Fruit fly (Drosophila melanogaster) whole organism, wandering third instar larva: ENCODE data around the gene Dif.

Experiments used
- CG32264 ChIP-seq: fragments of 200-800 bp; sonication (Bioruptor generic); optimal IDR thresholded peaks from 2 replicates; lab custom pipeline; 2016; ENCODE audit warnings: missing biosample characterization, missing genetic modification characterization
- CG9705 ChIP-seq: fragments of 200-800 bp; sonication (Bioruptor generic); optimal IDR thresholded peaks from 2 replicates; lab custom pipeline; 2018; ENCODE audit warnings: missing biosample characterization, mild to moderate bottlenecking, missing genetic modification characterization
- Hnf4 ChIP-seq: fragments of 200-800 bp; sonication (Bioruptor generic); optimal IDR thresholded peaks from 2 replicates; lab custom pipeline; 2016; ENCODE audit warnings: missing biosample characterization, mild to moderate bottlenecking, missing genetic modification characterization
- Hr83 ChIP-seq: fragments of 200-300 bp; sonication (Bioruptor generic); optimal IDR thresholded peaks from 2 replicates; lab custom pipeline; 2016; ENCODE audit warnings: missing biosample characterization, mild to moderate bottlenecking, missing genetic modification characterization, moderate library complexity; ENCODE audit not compliant: poor library complexity, severe bottlenecking
- Myc ChIP-seq: fragments of >200 bp; optimal IDR thresholded peaks from 2 replicates; lab custom pipeline; 2017
- N ChIP-seq: fragments of >200 bp; optimal IDR thresholded peaks from 2 replicates; lab custom pipeline; 2018; ENCODE audit warnings: missing biosample characterization, missing external identifiers, missing genetic modification characterization
- Rel ChIP-seq, 2 experiments: fragments of 200-800 bp; sonication (Bioruptor generic) in 1 of 2; optimal IDR thresholded peaks; 2 replicates in 1 of 2; 3 replicates in 1 of 2; lab custom pipeline; 2016 to 2019; ENCODE audit warnings: mild to moderate bottlenecking in 2 of 2, missing biosample characterization in 2 of 2, missing genetic modification characterization in 2 of 2, moderate library complexity in 1 of 2
- ey ChIP-seq: fragments of 200-800 bp; sonication (Bioruptor generic); optimal IDR thresholded peaks from 2 replicates; lab custom pipeline; 2016; ENCODE audit warnings: missing biosample characterization, missing genetic modification characterization
- h ChIP-seq: fragments of 200-800 bp; sonication (Bioruptor generic); optimal IDR thresholded peaks from 3 replicates; lab custom pipeline; 2016; ENCODE audit warnings: missing biosample characterization, mild to moderate bottlenecking, missing genetic modification characterization
- usp ChIP-seq: fragments of >200 bp; optimal IDR thresholded peaks from 2 replicates; lab custom pipeline; 2017; ENCODE audit warnings: missing biosample characterization, missing genetic modification characterization

- TF ChIP-seq ey (GFP tag; lab: Kevin White, UChicago) (no peak), CG9705 (no peak), Myc (lab: Kevin White, UChicago) (no peak), N (GFP tag; lab: Kevin White, UChicago) (no peak), Rel (GFP tag; optimal IDR thresholded peaks at IDR 0.05; lab: Kevin White, UChicago) (no peak), Rel (tag; optimal IDR thresholded peaks at IDR 0.05; lab: Kevin White, UChicago) (no peak), Hr83 (GFP tag; lab: Kevin White, UChicago) (no peak), usp (GFP tag; lab: Kevin White, UChicago) (no peak), CG32264 (GFP tag; lab: Kevin White, UChicago) (no peak), Hnf4 (GFP tag; lab: Kevin White, UChicago) (no peak), h (GFP tag; lab: Kevin White, UChicago) (no peak)
These were observed 8.0 kb downstream of the Dif start for dm6 chr2L:17425005-17425404.
